Fruit fly (Drosophila melanogaster) whole organism, pupa: ENCODE data around the gene Rbp.

ENCODE experiments used
- CG12605 ChIP-seq: fragments of 200-800 bp; sonication (Bioruptor generic); IDR thresholded peaks from 2 replicates; pipeline ENCODE4 v1.3.6; 2022; ENCODE audit warnings: missing biosample characterization, missing genetic modification characterization
- CG13204 ChIP-seq: fragments of 200-800 bp; sonication (Bioruptor generic); optimal IDR thresholded peaks from 2 replicates; lab custom pipeline; 2018; ENCODE audit warnings: missing biosample characterization, mild to moderate bottlenecking, missing genetic modification characterization, moderate library complexity
- CG32121 ChIP-seq: fragments of 200-800 bp; sonication (Bioruptor generic); IDR thresholded peaks from 2 replicates; pipeline ENCODE4 v1.3.6; 2022; ENCODE audit warnings: missing biosample characterization, missing genetic modification characterization
- CG9948 ChIP-seq: fragments of 200-800 bp; sonication (Bioruptor generic); optimal IDR thresholded peaks from 2 replicates; lab custom pipeline; 2018; ENCODE audit warnings: missing biosample characterization, mild to moderate bottlenecking, missing genetic modification characterization, moderate library complexity

- TF ChIP-seq CG9948 (tag; lab: Kevin White, UChicago) (peak; percentile 77), CG32121 (GFP tag; lab: Robert Waterston, UW) (peak; percentile 72), CG12605 (0 out of 2 replicates have a peak, but pooled peaks have one; percentile 26), CG13204 (GFP tag; lab: Kevin White, UChicago) (no peak)
Observed at dm6 chr3R:15356645-15357431, 17.6 kb upstream of the Rbp start, which contains the start of the genes Atg4b and Hibch.
